Fruit fly (Drosophila melanogaster): Measurements from ENCODE around the gene Adi1.

Gene Adi1

DNA sequence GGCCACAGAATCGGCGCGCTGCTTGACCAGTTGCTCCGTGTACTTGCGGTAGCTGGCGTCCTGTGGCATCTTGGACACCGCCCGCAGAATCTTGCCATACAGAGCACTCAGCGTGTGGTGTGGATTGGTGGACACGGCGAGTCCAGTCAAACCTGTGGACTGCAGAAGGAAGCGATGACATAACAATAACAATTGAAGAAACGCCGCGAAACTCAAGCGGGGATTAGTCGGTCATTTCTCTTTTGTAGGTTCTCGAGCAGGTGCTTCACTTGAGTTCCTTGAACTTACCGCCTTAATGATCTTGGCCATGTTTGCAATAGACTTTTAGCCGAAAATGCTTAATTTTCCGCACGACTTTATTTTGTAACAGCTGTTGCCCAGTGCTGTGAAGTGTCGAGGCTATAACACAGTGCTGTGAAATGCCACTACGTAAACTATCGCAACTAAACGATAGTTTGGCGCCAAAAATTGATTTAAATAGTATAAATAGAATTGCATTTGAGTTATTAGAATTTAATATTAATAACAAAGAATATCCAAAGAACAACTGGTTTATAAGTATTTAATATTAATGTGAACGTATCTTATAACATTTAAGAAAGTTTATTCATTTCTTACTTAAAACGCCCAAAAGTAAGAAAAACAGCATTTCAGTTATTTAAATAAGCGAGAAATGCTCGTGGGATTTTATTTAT is 30.7 kb downstream of the Adi1 start, which contains the start of gene ND-13B (continued):
- TF ChIP-seq slbo (GFP tag; IDR thresholded peaks at IDR 0.05) = peak; percentile 40; the same call in 1 of the 2 replicates
- TF ChIP-seq CG13624 (GFP tag; optimal IDR thresholded peaks at IDR 0.05) = peak; percentile 35
- peak; percentile 22 for TF ChIP-seq CG4617 (GFP tag; optimal IDR thresholded peaks at IDR 0.05; ENCODE audit: borderline replicate concordance)
- no peak for TF ChIP-seq twi (tag; optimal IDR thresholded peaks at IDR 0.05)
- no peak for TF ChIP-seq corto (GFP tag; optimal IDR thresholded peaks at IDR 0.05)
- TF ChIP-seq lab (GFP tag; optimal IDR thresholded peaks at IDR 0.05) = peak; percentile 67
- TF ChIP-seq kni (GFP tag; optimal IDR thresholded peaks at IDR 0.05) = no peak
- TF ChIP-seq CG14860 (GFP tag; IDR thresholded peaks at IDR 0.05; ENCODE audit: partially characterized antibody) = 0 out of 3 replicates have a peak, but pooled peaks have one; percentile 44
- TF ChIP-seq sim (GFP tag; IDR thresholded peaks at IDR 0.05) = no peak
- peak; percentile 28 for TF ChIP-seq Sin3A (optimal IDR thresholded peaks at IDR 0.05)
- no peak for TF ChIP-seq pan (optimal IDR thresholded peaks at IDR 0.05)
- TF ChIP-seq pan (GFP tag; optimal IDR thresholded peaks at IDR 0.05 in 1 of 2, IDR thresholded peaks at IDR 0.05 in 1 of 2) = no peak
- no peak for TF ChIP-seq CG4707 (GFP tag; optimal IDR thresholded peaks at IDR 0.05)
- peak; percentile 7 for TF ChIP-seq sd (tag; optimal IDR thresholded peaks at IDR 0.05)
- peak; percentile 16 for TF ChIP-seq CG10654 (GFP tag; optimal IDR thresholded peaks at IDR 0.05)
- no peak for TF ChIP-seq CG8290 (GFP tag; optimal IDR thresholded peaks at IDR 0.05)
- TF ChIP-seq CG8290 (tag; optimal IDR thresholded peaks at IDR 0.05) = peak in 1 of 2 experiments; percentile 42
- no peak for TF ChIP-seq bowl (GFP tag; IDR thresholded peaks at IDR 0.05)
- peak; percentile 33 for TF ChIP-seq CG7987 (GFP tag; optimal IDR thresholded peaks at IDR 0.05)
- TF ChIP-seq Dp (GFP tag; optimal IDR thresholded peaks at IDR 0.05) = peak; percentile 91
- peak; percentile 92 for TF ChIP-seq pzg (GFP tag; optimal IDR thresholded peaks at IDR 0.05)
- peak; percentile 85 for TF ChIP-seq CG13287 (GFP tag; IDR thresholded peaks at IDR 0.05; ENCODE audit: partially characterized antibody)
- TF ChIP-seq YL-1 (GFP tag; optimal IDR thresholded peaks at IDR 0.05) = peak; percentile 18
- peak; percentile 11 for TF ChIP-seq gfzf (GFP tag; optimal IDR thresholded peaks at IDR 0.05)
- TF ChIP-seq CG9609 (GFP tag; optimal IDR thresholded peaks at IDR 0.05) = no peak
- TF ChIP-seq CG11398 (GFP tag; optimal IDR thresholded peaks at IDR 0.05) = no peak
- TF ChIP-seq CG4820 (GFP tag; optimal IDR thresholded peaks at IDR 0.05) = no peak
- no peak for TF ChIP-seq cad (GFP tag; optimal IDR thresholded peaks at IDR 0.05)
- TF ChIP-seq Med (GFP tag) = peak; percentile 86
- TF ChIP-seq Myb (GFP tag; optimal IDR thresholded peaks at IDR 0.05) = peak; percentile 17
- no peak for TF ChIP-seq h (optimal IDR thresholded peaks at IDR 0.05)
- TF ChIP-seq Hand (GFP tag; optimal IDR thresholded peaks at IDR 0.05) = no peak
- no peak for TF ChIP-seq hkb (optimal IDR thresholded peaks at IDR 0.05)
- TF ChIP-seq hkb (GFP tag; IDR thresholded peaks at IDR 0.05) = 0 out of 2 replicates have a peak, but pooled peaks have one; percentile 14
- peak; percentile 24 for TF ChIP-seq Sox100B (GFP tag; optimal IDR thresholded peaks at IDR 0.05)
- no peak for TF ChIP-seq seq (GFP tag; IDR thresholded peaks at IDR 0.05)
- TF ChIP-seq CG18011 (GFP tag; optimal IDR thresholded peaks at IDR 0.05) = no peak
- TF ChIP-seq CG10209 (GFP tag; optimal IDR thresholded peaks at IDR 0.05) = no peak
- TF ChIP-seq CG18599 (GFP tag; optimal IDR thresholded peaks at IDR 0.05) = peak; percentile 37
- peak; percentile 73 for TF ChIP-seq sens (GFP tag)
- no peak for TF ChIP-seq Oli (tag; optimal IDR thresholded peaks at IDR 0.05)
- TF ChIP-seq CG7963 (GFP tag; IDR thresholded peaks at IDR 0.05; ENCODE audit: partially characterized antibody) = peak; percentile 67; the same call in 2 of the 3 replicates
- peak; percentile 47 for TF ChIP-seq zfh2 (GFP tag; optimal IDR thresholded peaks at IDR 0.05)
- no peak for TF ChIP-seq ssp (GFP tag; IDR thresholded peaks at IDR 0.05)
- TF ChIP-seq Jarid2 (GFP tag; optimal IDR thresholded peaks at IDR 0.05) = no peak
- peak; percentile 77; the same call in 1 of the 2 replicates for TF ChIP-seq amos (GFP tag; IDR thresholded peaks at IDR 0.05; ENCODE audit: partially characterized antibody)
- TF ChIP-seq ro (GFP tag; IDR thresholded peaks at IDR 0.05) = no peak
- peak; percentile 29; the same call in 1 of the 2 replicates for TF ChIP-seq CG3847 (GFP tag; IDR thresholded peaks at IDR 0.05)
- no peak for TF ChIP-seq CG3838 (GFP tag; optimal IDR thresholded peaks at IDR 0.05)
- no peak for TF ChIP-seq wor (GFP tag; IDR thresholded peaks at IDR 0.05)
- TF ChIP-seq Mrtf (GFP tag; IDR thresholded peaks at IDR 0.05) = no peak
